Fruit fly (Drosophila melanogaster): ENCODE measurements around the gene CG32102.
A peak's percentile ranks its signal among the peaks of the same experiment; 100 is the strongest.

The CG32102 gene

dm6 chr3L:12434432-12434831, 35.2 kb downstream of the CG32102 start:
- TF ChIP-seq Jra (GFP tag; optimal IDR thresholded peaks at IDR 0.05) (no peak), usp (GFP tag; optimal IDR thresholded peaks at IDR 0.05) (no peak), woc (GFP tag; optimal IDR thresholded peaks at IDR 0.05) (no peak), pan (optimal IDR thresholded peaks at IDR 0.05) (no peak), psq (GFP tag; optimal IDR thresholded peaks at IDR 0.05) (no peak), br (GFP tag; optimal IDR thresholded peaks at IDR 0.05) (no peak), Mio (GFP tag; optimal IDR thresholded peaks at IDR 0.05) (no peak), ey (GFP tag; optimal IDR thresholded peaks at IDR 0.05) (no peak), dsf (GFP tag; optimal IDR thresholded peaks at IDR 0.05; ENCODE audit: borderline replicate concordance) (no peak), rgr (GFP tag; optimal IDR thresholded peaks at IDR 0.05) (no peak), GATAd (GFP tag; optimal IDR thresholded peaks at IDR 0.05) (no peak), Hnf4 (GFP tag; optimal IDR thresholded peaks at IDR 0.05) (no peak), Vsx2 (GFP tag; optimal IDR thresholded peaks at IDR 0.05; ENCODE audit: partially characterized antibody) (peak; percentile 75), Dfd (GFP tag; optimal IDR thresholded peaks at IDR 0.05) (no peak), sv (GFP tag; optimal IDR thresholded peaks at IDR 0.05) (no peak), Dif (GFP tag; optimal IDR thresholded peaks at IDR 0.05; ENCODE audit: partially characterized antibody) (peak; percentile 38), CG32264 (GFP tag; optimal IDR thresholded peaks at IDR 0.05) (no peak), Rel (GFP tag; optimal IDR thresholded peaks at IDR 0.05) (no peak), Rel (tag; optimal IDR thresholded peaks at IDR 0.05) (no peak), jim (GFP tag; optimal IDR thresholded peaks at IDR 0.05) (no peak), Myc (optimal IDR thresholded peaks at IDR 0.05) (no peak), HLH106 (tag; optimal IDR thresholded peaks at IDR 0.05) (no peak), lola (GFP tag; optimal IDR thresholded peaks at IDR 0.05) (no peak), h (GFP tag; optimal IDR thresholded peaks at IDR 0.05) (no peak), Abd-B (GFP tag; optimal IDR thresholded peaks at IDR 0.05) (no peak), Hr78 (GFP tag; optimal IDR thresholded peaks at IDR 0.05) (no peak), CG9705 (GFP tag; optimal IDR thresholded peaks at IDR 0.05) (no peak), N (GFP tag; optimal IDR thresholded peaks at IDR 0.05) (no peak), brk (GFP tag; optimal IDR thresholded peaks at IDR 0.05) (no peak), sage (GFP tag; optimal IDR thresholded peaks at IDR 0.05) (no peak), Hr83 (GFP tag; optimal IDR thresholded peaks at IDR 0.05; ENCODE audit: poor library complexity, severe bottlenecking) (peak; percentile 37), foxo (GFP tag; optimal IDR thresholded peaks at IDR 0.05) (no peak), dl (GFP tag; optimal IDR thresholded peaks at IDR 0.05; ENCODE audit: insufficient read depth in 1 of 2, partially characterized antibody in 2 of 2) (peak in 1 of 2 experiments; percentile 34), Sp1 (GFP tag; optimal IDR thresholded peaks at IDR 0.05) (no peak), dmrt93B (GFP tag; optimal IDR thresholded peaks at IDR 0.05) (no peak)

DNA sequence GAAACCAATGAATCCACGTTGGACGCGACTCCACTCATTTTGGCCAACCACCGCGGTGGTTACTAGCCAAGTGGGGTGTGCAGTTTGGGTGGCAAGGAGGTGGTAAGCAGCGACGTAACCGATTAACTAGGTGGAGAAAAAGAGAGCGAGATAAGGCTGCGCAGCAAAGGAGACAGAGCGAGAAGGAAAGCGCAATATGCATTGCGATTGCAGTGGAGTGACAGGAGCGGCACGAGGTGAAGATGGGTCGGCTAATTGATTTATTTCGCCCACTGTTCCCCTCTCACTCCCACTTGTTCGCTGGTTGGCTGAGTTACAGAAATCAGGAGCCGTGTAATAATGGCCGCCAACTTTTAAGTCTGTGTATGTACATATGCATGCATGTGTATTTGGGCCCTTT, 35.9 kb downstream of the CG32102 start:
- no peak for TF ChIP-seq Hr78 (GFP tag; optimal IDR thresholded peaks at IDR 0.05)
- TF ChIP-seq ey (GFP tag; optimal IDR thresholded peaks at IDR 0.05), result no peak
- TF ChIP-seq CG32264 (GFP tag; optimal IDR thresholded peaks at IDR 0.05), result no peak
- TF ChIP-seq br (GFP tag; optimal IDR thresholded peaks at IDR 0.05), result no peak
- peak; percentile 46 for TF ChIP-seq Vsx2 (GFP tag; optimal IDR thresholded peaks at IDR 0.05; ENCODE audit: partially characterized antibody)

dm6 chr3L:12432392-12433012, 37.1 kb downstream of the CG32102 start, which contains the start of gene toe:
toe (minus strand) TSS chr3L:12432668.
- TF ChIP-seq dsf (GFP tag; optimal IDR thresholded peaks at IDR 0.05; ENCODE audit: borderline replicate concordance) (no peak), CG9705 (GFP tag; optimal IDR thresholded peaks at IDR 0.05) (no peak), Dfd (GFP tag; optimal IDR thresholded peaks at IDR 0.05) (peak; percentile 93), Hr83 (GFP tag; optimal IDR thresholded peaks at IDR 0.05; ENCODE audit: poor library complexity, severe bottlenecking) (no peak)

dm6 chr3L:12420437-12420836, 49.1 kb downstream of the CG32102 start:
- TF ChIP-seq jim (GFP tag; optimal IDR thresholded peaks at IDR 0.05), result no peak
- no peak for TF ChIP-seq Hr78 (GFP tag; optimal IDR thresholded peaks at IDR 0.05)
- no peak for TF ChIP-seq Hnf4 (GFP tag; optimal IDR thresholded peaks at IDR 0.05)
- no peak for TF ChIP-seq CG32264 (GFP tag; optimal IDR thresholded peaks at IDR 0.05)
- TF ChIP-seq Dfd (GFP tag; optimal IDR thresholded peaks at IDR 0.05), result no peak
- TF ChIP-seq dmrt93B (GFP tag; optimal IDR thresholded peaks at IDR 0.05), result peak; percentile 32
- TF ChIP-seq Vsx2 (GFP tag; optimal IDR thresholded peaks at IDR 0.05; ENCODE audit: partially characterized antibody), result no peak
- no peak for TF ChIP-seq OdsH (GFP tag; optimal IDR thresholded peaks at IDR 0.05)
- peak; percentile 32 for TF ChIP-seq h (GFP tag; optimal IDR thresholded peaks at IDR 0.05)
- TF ChIP-seq lola (GFP tag; optimal IDR thresholded peaks at IDR 0.05), result no peak
- TF ChIP-seq HLH106 (tag; optimal IDR thresholded peaks at IDR 0.05), result peak; percentile 39
- peak; percentile 61 for TF ChIP-seq fru (GFP tag; optimal IDR thresholded peaks at IDR 0.05)
- peak; percentile 29 for TF ChIP-seq Sp1 (GFP tag; optimal IDR thresholded peaks at IDR 0.05)
- no peak for TF ChIP-seq Abd-B (GFP tag; optimal IDR thresholded peaks at IDR 0.05)
- TF ChIP-seq tai (GFP tag; optimal IDR thresholded peaks at IDR 0.05), result no peak
- no peak for TF ChIP-seq Myc (optimal IDR thresholded peaks at IDR 0.05)
- TF ChIP-seq sage (GFP tag; optimal IDR thresholded peaks at IDR 0.05), result no peak
- no peak for TF ChIP-seq sv (GFP tag; optimal IDR thresholded peaks at IDR 0.05)
- peak in 1 of 2 experiments; percentile 60 for TF ChIP-seq foxo (GFP tag; optimal IDR thresholded peaks at IDR 0.05)
- TF ChIP-seq Hr83 (GFP tag; optimal IDR thresholded peaks at IDR 0.05; ENCODE audit: poor library complexity, severe bottlenecking), result no peak
- peak; percentile 1 for TF ChIP-seq rgr (GFP tag; optimal IDR thresholded peaks at IDR 0.05)
- peak; percentile 18 for TF ChIP-seq ey (GFP tag; optimal IDR thresholded peaks at IDR 0.05)
- TF ChIP-seq dsf (GFP tag; optimal IDR thresholded peaks at IDR 0.05; ENCODE audit: borderline replicate concordance), result no peak
- no peak for TF ChIP-seq Jra (GFP tag; optimal IDR thresholded peaks at IDR 0.05)
- no peak for TF ChIP-seq psq (GFP tag; optimal IDR thresholded peaks at IDR 0.05)
- TF ChIP-seq brk (GFP tag; optimal IDR thresholded peaks at IDR 0.05), result no peak
- TF ChIP-seq N (GFP tag; optimal IDR thresholded peaks at IDR 0.05), result no peak
- TF ChIP-seq dl (GFP tag; optimal IDR thresholded peaks at IDR 0.05; ENCODE audit: insufficient read depth in 1 of 2, partially characterized antibody in 2 of 2), result no peak
- TF ChIP-seq GATAd (GFP tag; optimal IDR thresholded peaks at IDR 0.05), result no peak
- peak; percentile 29 for TF ChIP-seq CG9705 (GFP tag; optimal IDR thresholded peaks at IDR 0.05)
- TF ChIP-seq CrebA (GFP tag; optimal IDR thresholded peaks at IDR 0.05; ENCODE audit: borderline replicate concordance), result no peak

Data from whole organism, wandering third instar larva.